Fruit fly (Drosophila melanogaster) whole organism, embryonic: ENCODE data around the gene Gr64d.
A peak's percentile ranks its signal among the peaks of the same experiment; 100 is the strongest.

Experiments
- CG8281 ChIP-seq: fragments of 200-800 bp; sonication (Bioruptor generic); optimal IDR thresholded peaks from 2 replicates; lab custom pipeline; 2018; ENCODE audit warnings: missing biosample characterization, mild to moderate bottlenecking, missing genetic modification characterization, moderate library complexity
- CG9932 ChIP-seq: fragments of 200-800 bp; sonication (Bioruptor generic); IDR thresholded peaks from 2 replicates; pipeline ENCODE4 v1.3.6; 2022; ENCODE audit warnings: missing biosample characterization, missing genetic modification characterization
- Gsc ChIP-seq: fragments of 200-800 bp; sonication (Bioruptor generic); IDR thresholded peaks from 2 replicates; pipeline ENCODE4 v1.3.6; 2022; ENCODE audit warnings: missing biosample characterization, missing genetic modification characterization
- Hey ChIP-seq: fragments of 200-800 bp; sonication (Bioruptor generic); optimal IDR thresholded peaks from 3 replicates; lab custom pipeline; 2018; ENCODE audit warnings: missing biosample characterization, mild to moderate bottlenecking, missing genetic modification characterization
- br ChIP-seq: fragments of >200 bp; optimal IDR thresholded peaks from 2 replicates; lab custom pipeline; 2017
- h ChIP-seq: fragments of >200 bp; optimal IDR thresholded peaks from 2 replicates; lab custom pipeline; 2017
- sna ChIP-seq: fragments of 200-800 bp; sonication (Bioruptor generic); IDR thresholded peaks from 2 replicates; pipeline ENCODE4 v1.3.6; 2022; ENCODE audit warnings: missing biosample characterization, missing genetic modification characterization; ENCODE audit not compliant: partially characterized antibody
- zen ChIP-seq: fragments of 200-800 bp; sonication (Bioruptor generic); optimal IDR thresholded peaks from 3 replicates; lab custom pipeline; 2018; ENCODE audit warnings: missing biosample characterization, mild to moderate bottlenecking, missing genetic modification characterization, moderate library complexity

DNA sequence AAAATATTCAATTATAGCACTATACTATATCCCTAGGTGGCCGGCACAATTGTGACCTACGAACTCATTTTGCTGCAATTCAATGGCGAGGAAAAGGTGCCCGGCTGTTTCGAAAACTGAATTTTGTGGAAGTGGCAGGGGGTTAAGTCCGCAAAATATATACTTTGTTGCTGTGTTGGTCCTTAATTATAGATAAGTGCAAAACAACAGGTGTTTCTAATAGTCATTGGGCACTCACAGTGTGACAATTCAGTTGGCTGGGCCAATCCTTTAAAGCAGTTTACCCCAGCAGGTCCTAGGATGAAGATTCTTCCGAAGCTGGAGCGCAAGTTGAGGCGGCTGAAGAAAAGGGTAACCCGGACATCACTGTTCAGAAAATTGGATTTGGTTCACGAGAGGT lies 3.6 kb downstream of the Gr64d start, which contains the start of gene Gr64f:
- TF ChIP-seq Hey (tag; lab: Kevin White, UChicago) (no peak), sna (GFP tag; lab: Robert Waterston, UW) (no peak), CG8281 (tag; lab: Kevin White, UChicago) (no peak), h (lab: Kevin White, UChicago) (no peak), br (lab: Kevin White, UChicago) (no peak), zen (tag; lab: Kevin White, UChicago) (peak; percentile 21), CG9932 (GFP tag; lab: Robert Waterston, UW) (no peak), Gsc (no peak)
